Fruit fly (Drosophila melanogaster) S2 (cell line): ENCODE results near the gene Cpr65Ea.

Source experiments
- CG8478 ChIP-seq: fragments of >200 bp; optimal IDR thresholded peaks from 2 replicates; lab custom pipeline; 2018
- CTCF ChIP-seq, 2 experiments: fragments of >200 bp; optimal IDR thresholded peaks; 2 replicates each; lab custom pipeline; 2018

dm6 chr3L:7077258-7077657 lies 9.2 kb downstream of the Cpr65Ea start, which contains the start of gene CG8641:
- TF ChIP-seq CG8478 (no peak), CTCF (optimal IDR thresholded peaks at IDR 0.05; lab: Kevin White, UChicago) (no peak)
